Fruit fly (Drosophila melanogaster) whole organism, wandering third instar larva: Measurements from ENCODE around the gene lsn.

Source experiments
- Abd-B ChIP-seq: fragments of >200 bp; optimal IDR thresholded peaks from 2 replicates; lab custom pipeline; 2017; ENCODE audit warnings: missing biosample characterization, missing genetic modification characterization
- CG32264 ChIP-seq: fragments of 200-800 bp; sonication (Bioruptor generic); optimal IDR thresholded peaks from 2 replicates; lab custom pipeline; 2016; ENCODE audit warnings: missing biosample characterization, missing genetic modification characterization
- Myc ChIP-seq: fragments of >200 bp; optimal IDR thresholded peaks from 2 replicates; lab custom pipeline; 2017
- Rel ChIP-seq, 2 experiments: fragments of 200-800 bp; sonication (Bioruptor generic) in 1 of 2; optimal IDR thresholded peaks; 2 replicates in 1 of 2; 3 replicates in 1 of 2; lab custom pipeline; 2016 to 2019; ENCODE audit warnings: mild to moderate bottlenecking in 2 of 2, missing biosample characterization in 2 of 2, missing genetic modification characterization in 2 of 2, moderate library complexity in 1 of 2
- pan ChIP-seq: fragments of >200 bp; optimal IDR thresholded peaks from 2 replicates; lab custom pipeline; 2017
- woc ChIP-seq: sonication (Bioruptor generic); optimal IDR thresholded peaks from 2 replicates; lab custom pipeline; 2016; ENCODE audit warnings: missing biosample characterization, mild to moderate bottlenecking, missing genetic modification characterization

DNA sequence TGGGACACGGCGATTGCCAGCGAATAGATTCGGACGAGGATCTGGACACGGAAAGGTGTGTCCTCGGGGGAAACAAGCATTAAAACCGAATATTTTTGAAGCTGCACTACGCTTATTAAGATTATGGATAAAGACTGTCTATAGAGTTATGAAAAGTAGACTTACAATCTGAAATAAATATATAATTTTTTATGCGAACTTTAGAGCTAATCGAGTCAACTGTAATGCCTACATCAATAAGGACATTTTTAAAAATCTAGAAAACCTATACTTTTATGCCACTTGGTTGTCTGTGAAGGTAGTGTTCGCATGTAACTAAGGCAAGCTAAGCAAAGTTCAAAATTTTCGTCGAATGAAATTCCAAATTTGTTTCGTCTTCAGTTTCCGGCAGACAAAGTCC is 8.5 kb downstream of the lsn start, which contains the start of gene CG31178:
- TF ChIP-seq CG32264 (GFP tag; lab: Kevin White, UChicago) (no peak), Abd-B (GFP tag; lab: Kevin White, UChicago) (no peak), pan (no peak), woc (GFP tag; lab: Kevin White, UChicago) (no peak), Myc (lab: Kevin White, UChicago) (no peak), Rel (GFP tag; optimal IDR thresholded peaks at IDR 0.05; lab: Kevin White, UChicago) (no peak), Rel (tag; optimal IDR thresholded peaks at IDR 0.05; lab: Kevin White, UChicago) (no peak)
